Fruit fly (Drosophila melanogaster) Kc167 (cell line): ENCODE measurements around the gene CG31998.

Experiments
- Myc ChIP-seq: fragments of >200 bp; optimal IDR thresholded peaks from 2 replicates; lab custom pipeline; 2017; ENCODE audit warnings: missing external identifiers
- Sin3A ChIP-seq: fragments of >200 bp; optimal IDR thresholded peaks from 2 replicates; lab custom pipeline; 2018; ENCODE audit warnings: missing external identifiers
- h ChIP-seq: fragments of >200 bp; optimal IDR thresholded peaks from 3 replicates; lab custom pipeline; 2018; ENCODE audit warnings: missing external identifiers
- insv ChIP-seq: fragments of >200 bp; optimal IDR thresholded peaks from 3 replicates; lab custom pipeline; 2018; ENCODE audit warnings: missing external identifiers
- psq ChIP-seq: fragments of >200 bp; optimal IDR thresholded peaks from 2 replicates; lab custom pipeline; 2017; ENCODE audit warnings: missing external identifiers
- ttk ChIP-seq: sonication (Bioruptor generic); optimal IDR thresholded peaks from 2 replicates; lab custom pipeline; 2017; ENCODE audit warnings: missing external identifiers

DNA sequence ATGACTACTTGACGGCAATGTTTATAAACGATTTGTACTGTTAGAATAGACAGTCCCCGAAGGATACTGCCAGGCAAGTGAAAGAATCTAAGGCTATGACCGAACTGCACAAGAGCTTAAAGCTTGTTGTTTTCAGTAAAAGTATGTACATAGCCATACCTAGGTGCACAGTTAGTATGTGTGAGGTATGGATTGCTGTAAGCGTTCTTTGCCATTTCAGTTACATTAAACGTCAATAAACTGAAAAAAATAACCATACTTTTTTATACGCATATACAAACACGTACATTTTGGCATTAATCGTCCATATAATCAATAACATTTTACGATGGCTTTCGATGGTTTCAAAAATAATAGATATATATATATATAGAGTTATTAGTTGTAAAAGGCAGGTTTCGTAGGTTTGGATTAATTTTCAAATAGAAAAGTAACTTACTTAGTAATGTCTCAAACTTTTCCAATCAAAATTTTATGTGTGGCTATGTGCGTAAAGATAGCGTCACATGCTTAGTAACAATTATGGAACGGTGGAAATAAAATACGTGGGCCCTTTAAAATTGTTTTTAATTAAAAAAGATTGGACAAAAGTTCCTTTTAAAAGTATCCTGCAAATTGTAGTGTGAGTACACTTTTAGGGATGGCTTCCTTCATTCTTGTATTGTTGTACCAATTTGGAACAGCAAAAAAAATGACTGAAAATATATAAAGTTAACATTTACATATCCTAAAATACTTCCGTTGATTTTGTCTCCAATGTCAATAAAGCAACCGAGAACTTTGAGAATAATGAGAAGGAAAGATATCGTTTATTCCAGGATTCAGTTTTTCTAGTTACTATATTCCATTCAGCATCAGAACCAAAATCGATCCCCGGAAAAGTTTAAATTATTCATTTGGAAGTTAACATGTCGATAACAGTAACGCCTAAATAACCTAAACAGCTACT is 12.1 kb downstream of the CG31998 start, which contains the start of gene Abcd1:
- TF ChIP-seq Sin3A (no peak), h (lab: Kevin White, UChicago) (peak; percentile 40), Myc (lab: Kevin White, UChicago) (no peak), insv (no peak), psq (lab: Kevin White, UChicago) (no peak), ttk (lab: Kevin White, UChicago) (no peak)
